Worm (Caenorhabditis elegans): Measurements from ENCODE around the gene zag-1.

The zag-1 gene

ce11 chrIV:3856190-3856589 is 547 bp downstream of the zag-1 start:
- TF ChIP-seq zfh-2 (GFP tag; conservative IDR thresholded peaks at IDR 0.05), result 0 out of 2 replicates have a peak, but pooled peaks have one; percentile 22
- TF ChIP-seq ZK185.1 (tag; optimal IDR thresholded peaks at IDR 0.05; ENCODE audit: poor library complexity, severe bottlenecking), result no peak

- no peak for TF ChIP-seq B0035.1 (tag; optimal IDR thresholded peaks at IDR 0.05)
- no peak for TF ChIP-seq akir-1 (GFP tag; optimal IDR thresholded peaks at IDR 0.05)
- TF ChIP-seq lin-35 (GFP tag; optimal IDR thresholded peaks at IDR 0.05), result no peak
- no peak for TF ChIP-seq efl-1 (GFP tag; optimal IDR thresholded peaks at IDR 0.05)
- no peak for TF ChIP-seq somi-1 (GFP tag; optimal IDR thresholded peaks at IDR 0.05)
- TF ChIP-seq F52B5.7 (tag; optimal IDR thresholded peaks at IDR 0.05), result no peak
- no peak for TF ChIP-seq nhr-80 (tag; optimal IDR thresholded peaks at IDR 0.05)
- no peak for TF ChIP-seq unc-62 (GFP tag; optimal IDR thresholded peaks at IDR 0.05)
- no peak for TF ChIP-seq lir-1 (GFP tag; conservative IDR thresholded peaks at IDR 0.05)
- no peak for TF ChIP-seq mel-28 (tag; optimal IDR thresholded peaks at IDR 0.05; ENCODE audit: borderline replicate concordance)
Observed at ce11 chrIV:3857999-3858552, 2.4 kb downstream of the zag-1 start.

ce11 chrIV:3859552-3859951 is 3.9 kb downstream of the zag-1 start:
- TF ChIP-seq ztf-22 (GFP tag; optimal IDR thresholded peaks at IDR 0.05) (no peak), mcd-1 (GFP tag; IDR thresholded peaks at IDR 0.05) (0 out of 2 replicates have a peak, but pooled peaks have one; percentile 5), zfh-2 (GFP tag; conservative IDR thresholded peaks at IDR 0.05) (peak; percentile 61)

- TF ChIP-seq xnd-1 (tag; optimal IDR thresholded peaks at IDR 0.05) (no peak), B0336.3 (GFP tag; IDR thresholded peaks at IDR 0.05) (no peak)
Observed at ce11 chrIV:3860419-3860818, 4.8 kb downstream of the zag-1 start.

ce11 chrIV:3862948-3863347 is 7.3 kb downstream of the zag-1 start:
- TF ChIP-seq athp-1 (tag; optimal IDR thresholded peaks at IDR 0.05), result no peak
- no peak for TF ChIP-seq pbrm-1 (GFP tag; IDR thresholded peaks at IDR 0.05)
- no peak for TF ChIP-seq ztf-25 (GFP tag; IDR thresholded peaks at IDR 0.05)
- no peak for TF ChIP-seq nfyb-1 (GFP tag; IDR thresholded peaks at IDR 0.05)
- TF ChIP-seq atf-7 (tag; optimal IDR thresholded peaks at IDR 0.05), result no peak
- no peak for TF ChIP-seq tlf-1 (GFP tag; optimal IDR thresholded peaks at IDR 0.05)
- no peak for TF ChIP-seq F57A8.1 (GFP tag; optimal IDR thresholded peaks at IDR 0.05)

- no peak for TF ChIP-seq ceh-40 (GFP tag; IDR thresholded peaks at IDR 0.05)
- TF ChIP-seq F23B12.7 (tag; optimal IDR thresholded peaks at IDR 0.05; ENCODE audit: insufficient read depth), result no peak
- no peak for TF ChIP-seq rcor-1 (GFP tag; IDR thresholded peaks at IDR 0.05)
- no peak for TF ChIP-seq let-526 (GFP tag; IDR thresholded peaks at IDR 0.05)
- no peak for TF ChIP-seq gei-17 (GFP tag; optimal IDR thresholded peaks at IDR 0.05)
Observed at ce11 chrIV:3864944-3865343, 9.3 kb downstream of the zag-1 start, which contains the start of gene aat-8. Gene aat-8 (minus strand): TSS chrIV:3865044.

ce11 chrIV:3866018-3866417 is 10.4 kb downstream of the zag-1 start:
- peak; percentile 34 for TF ChIP-seq nhr-80 (tag; optimal IDR thresholded peaks at IDR 0.05)
- TF ChIP-seq C06A6.2 (GFP tag; conservative IDR thresholded peaks at IDR 0.05), result no peak

Data from whole organism, young adult.